Worm (Caenorhabditis elegans) whole organism, young adult: ENCODE results near the gene rpl-22.

ENCODE experiments used
- B0019.2 ChIP-seq: fragments of 200-800 bp; sonication (Bioruptor generic); conservative IDR thresholded peaks from 2 replicates; pipeline ENCODE4 v1.3.6; 2022; ENCODE audit warnings: missing genetic modification reagents, missing genetic modification characterization, missing compliant biosample characterization
- B0035.1 ChIP-seq: sonication (generic microtip); optimal IDR thresholded peaks from 2 replicates; lab custom pipeline; 2016; ENCODE audit warnings: missing genetic modification characterization, mild to moderate bottlenecking, missing compliant biosample characterization, missing genotype, missing genetic modification reagents
- B0336.3 ChIP-seq: fragments of 200-800 bp; sonication (Bioruptor generic); IDR thresholded peaks from 2 replicates; pipeline ENCODE4 v1.3.6; 2022; ENCODE audit warnings: missing genetic modification characterization, missing compliant biosample characterization
- C17E4.6 ChIP-seq: fragments of 200-800 bp; sonication (Bioruptor generic); IDR thresholded peaks from 2 replicates; pipeline ENCODE4 v1.3.6; 2022; ENCODE audit warnings: missing genetic modification reagents, missing genetic modification characterization, missing compliant biosample characterization
- F22D6.2 ChIP-seq: sonication (generic microtip); optimal IDR thresholded peaks from 2 replicates; lab custom pipeline; 2016; ENCODE audit warnings: mild to moderate bottlenecking, missing genetic modification characterization, missing compliant biosample characterization
- F39B2.1 ChIP-seq: fragments of 200-800 bp; sonication (Bioruptor generic); IDR thresholded peaks from 2 replicates; pipeline ENCODE4 v1.3.6; 2022; ENCODE audit warnings: missing genetic modification reagents, missing genetic modification characterization, missing compliant biosample characterization
- F57C9.4 ChIP-seq: sonication (generic microtip); optimal IDR thresholded peaks from 2 replicates; lab custom pipeline; 2017; ENCODE audit warnings: mild to moderate bottlenecking, missing genetic modification characterization, missing compliant biosample characterization
- T26A5.8 ChIP-seq: sonication (generic microtip); optimal IDR thresholded peaks from 2 replicates; lab custom pipeline; 2016; ENCODE audit warnings: missing genetic modification characterization, missing compliant biosample characterization
- Y56A3A.18 ChIP-seq: fragments of 200-800 bp; sonication (Bioruptor generic); IDR thresholded peaks from 2 replicates; pipeline ENCODE4 v1.3.6; 2022; ENCODE audit warnings: missing genetic modification reagents, missing genetic modification characterization, missing compliant biosample characterization
- Y67H2A.10 ChIP-seq: fragments of 200-800 bp; sonication (Bioruptor generic); conservative IDR thresholded peaks from 2 replicates; pipeline ENCODE4 v1.3.6; 2022; ENCODE audit warnings: missing genetic modification reagents, missing genetic modification characterization, missing compliant biosample characterization
- Y95B8A.8 ChIP-seq: fragments of 200-800 bp; sonication (Bioruptor generic); IDR thresholded peaks from 2 replicates; pipeline ENCODE4 v1.3.6; 2022; ENCODE audit warnings: missing genetic modification reagents, missing genetic modification characterization, missing compliant biosample characterization
- ama-1 ChIP-seq, 3 experiments: fragments of 150-350 bp in 1 of 3; sonication (generic microtip) in 2 of 3; optimal IDR thresholded peaks; 2 replicates each; lab custom pipeline; 2014 to 2018; ENCODE audit warnings: missing biosample characterization in 2 of 3, missing genetic modification characterization in 2 of 3, missing genetic modification reagents in 2 of 3
- aptf-2 ChIP-seq: fragments of 200-800 bp; sonication (Bioruptor generic); conservative IDR thresholded peaks from 2 replicates; pipeline ENCODE4 v1.3.6; 2022; ENCODE audit warnings: missing genetic modification reagents, missing genetic modification characterization, missing compliant biosample characterization
- aptf-3 ChIP-seq: fragments of 200-800 bp; sonication (Bioruptor generic); IDR thresholded peaks from 2 replicates; pipeline ENCODE4 v1.3.6; 2022; ENCODE audit warnings: missing genetic modification characterization, missing compliant biosample characterization
- attf-3 ChIP-seq: fragments of 200-800 bp; sonication (Bioruptor generic); conservative IDR thresholded peaks from 2 replicates; pipeline ENCODE4 v1.3.6; 2022; ENCODE audit warnings: missing genetic modification reagents, missing genetic modification characterization, missing compliant biosample characterization
- attf-5 ChIP-seq: fragments of 200-800 bp; sonication (Bioruptor generic); optimal IDR thresholded peaks from 2 replicates; lab custom pipeline; 2018; ENCODE audit warnings: mild to moderate bottlenecking, missing genetic modification characterization, missing compliant biosample characterization
- attf-6 ChIP-seq: fragments of 200-800 bp; sonication (Bioruptor generic); IDR thresholded peaks from 2 replicates; pipeline ENCODE4 v1.3.6; 2022; ENCODE audit warnings: missing genetic modification reagents, missing genetic modification characterization, missing compliant biosample characterization
- bed-1 ChIP-seq: fragments of 200-800 bp; sonication (Bioruptor generic); IDR thresholded peaks from 2 replicates; pipeline ENCODE4 v1.3.6; 2022; ENCODE audit warnings: missing genetic modification reagents, missing genetic modification characterization, missing compliant biosample characterization
- ccch-3 ChIP-seq: fragments of 200-800 bp; sonication (Bioruptor generic); optimal IDR thresholded peaks from 2 replicates; lab custom pipeline; 2018; ENCODE audit warnings: mild to moderate bottlenecking, missing genetic modification characterization, missing compliant biosample characterization
- die-1 ChIP-seq: sonication (generic microtip); optimal IDR thresholded peaks from 2 replicates; lab custom pipeline; 2016; ENCODE audit warnings: missing genotype, mild to moderate bottlenecking, missing genetic modification characterization, missing compliant biosample characterization
- dox-1 ChIP-seq: fragments of 200-800 bp; sonication (Bioruptor generic); IDR thresholded peaks from 2 replicates; pipeline ENCODE4 v1.3.6; 2022; ENCODE audit warnings: missing genetic modification reagents, missing genetic modification characterization, missing compliant biosample characterization
- ekl-4 ChIP-seq: fragments of 200-800 bp; sonication (Bioruptor generic); IDR thresholded peaks from 2 replicates; pipeline ENCODE4 v1.3.6; 2022; ENCODE audit warnings: missing genetic modification reagents, missing genetic modification characterization, missing compliant biosample characterization
- ets-4 ChIP-seq: fragments of 200-800 bp; sonication (Bioruptor generic); optimal IDR thresholded peaks from 2 replicates; lab custom pipeline; 2018; ENCODE audit warnings: mild to moderate bottlenecking, missing genetic modification characterization, missing compliant biosample characterization
- fkh-3 ChIP-seq: sonication (generic microtip); optimal IDR thresholded peaks from 2 replicates; lab custom pipeline; 2016; ENCODE audit warnings: mild to moderate bottlenecking, missing genetic modification characterization, missing compliant biosample characterization
- gei-17 ChIP-seq: fragments of 200-800 bp; sonication (Bioruptor generic); optimal IDR thresholded peaks from 2 replicates; lab custom pipeline; 2018; ENCODE audit warnings: mild to moderate bottlenecking, missing genetic modification characterization, missing compliant biosample characterization
- hlh-26 ChIP-seq: fragments of 200-800 bp; sonication (Bioruptor generic); conservative IDR thresholded peaks from 2 replicates; pipeline ENCODE4 v1.3.6; 2022; ENCODE audit warnings: missing genetic modification reagents, missing genetic modification characterization, missing compliant biosample characterization
- hmg-1.2 ChIP-seq: fragments of 200-800 bp; sonication (Bioruptor generic); IDR thresholded peaks from 2 replicates; pipeline ENCODE4 v1.3.6; 2022; ENCODE audit warnings: missing genetic modification reagents, missing genetic modification characterization, missing compliant biosample characterization
- hrde-1 ChIP-seq: sonication (generic microtip); optimal IDR thresholded peaks from 2 replicates; lab custom pipeline; 2016; ENCODE audit warnings: missing genetic modification characterization, mild to moderate bottlenecking, missing compliant biosample characterization, moderate library complexity, missing genotype, missing genetic modification reagents, borderline replicate concordance
- let-526 ChIP-seq: fragments of 200-800 bp; sonication (Bioruptor generic); IDR thresholded peaks from 2 replicates; pipeline ENCODE4 v1.3.6; 2022; ENCODE audit warnings: missing genetic modification reagents, missing genetic modification characterization, missing compliant biosample characterization
- lin-54 ChIP-seq: fragments of 200-800 bp; sonication (Bioruptor generic); optimal IDR thresholded peaks from 2 replicates; lab custom pipeline; 2018; ENCODE audit warnings: mild to moderate bottlenecking, missing genetic modification characterization, missing compliant biosample characterization
- lsl-1 ChIP-seq: fragments of 200-800 bp; sonication (Bioruptor generic); optimal IDR thresholded peaks from 2 replicates; lab custom pipeline; 2018; ENCODE audit warnings: mild to moderate bottlenecking, missing genetic modification characterization, moderate library complexity, missing compliant biosample characterization
- lsy-27 ChIP-seq: sonication (generic microtip); optimal IDR thresholded peaks from 2 replicates; lab custom pipeline; 2017; ENCODE audit warnings: missing genetic modification characterization, mild to moderate bottlenecking, missing compliant biosample characterization, antibody characterized with exemption, missing genotype, borderline replicate concordance; ENCODE audit not compliant: insufficient read depth
- mes-4 ChIP-seq: sonication (generic microtip); optimal IDR thresholded peaks from 2 replicates; lab custom pipeline; 2016; ENCODE audit warnings: missing genotype, missing genetic modification characterization, missing compliant biosample characterization
- nhr-80 ChIP-seq: sonication (generic microtip); optimal IDR thresholded peaks from 2 replicates; lab custom pipeline; 2016; ENCODE audit warnings: missing genetic modification characterization, missing compliant biosample characterization
- pbrm-1 ChIP-seq: fragments of 200-800 bp; sonication (Bioruptor generic); IDR thresholded peaks from 2 replicates; pipeline ENCODE4 v1.3.6; 2022; ENCODE audit warnings: missing genetic modification reagents, missing genetic modification characterization, missing compliant biosample characterization
- rec-8 ChIP-seq, 2 experiments: sonication (generic microtip); optimal IDR thresholded peaks; 2 replicates each; lab custom pipeline; 2016; ENCODE audit warnings: mild to moderate bottlenecking in 2 of 2, missing genetic modification characterization in 2 of 2, missing genetic modification reagents in 2 of 2, missing genotype in 2 of 2, missing biosample characterization in 1 of 2, missing compliant biosample characterization in 1 of 2, moderate library complexity in 1 of 2
- repo-1 ChIP-seq: sonication (generic microtip); optimal IDR thresholded peaks from 2 replicates; lab custom pipeline; 2017; ENCODE audit warnings: mild to moderate bottlenecking, missing genetic modification characterization, missing compliant biosample characterization
- sdz-38 ChIP-seq: sonication (generic microtip); optimal IDR thresholded peaks from 2 replicates; lab custom pipeline; 2016; ENCODE audit warnings: missing genotype, missing genetic modification characterization, missing compliant biosample characterization
- sea-2 ChIP-seq: fragments of 200-800 bp; sonication (Bioruptor generic); IDR thresholded peaks from 2 replicates; pipeline ENCODE4 v1.3.6; 2022; ENCODE audit warnings: missing genetic modification characterization, missing compliant biosample characterization
- snpc-3.4 ChIP-seq: sonication (generic microtip); optimal IDR thresholded peaks from 2 replicates; lab custom pipeline; 2017; ENCODE audit warnings: missing genetic modification characterization, mild to moderate bottlenecking, missing compliant biosample characterization, antibody characterized with exemption, moderate library complexity, missing genotype, missing genetic modification reagents
- zim-3 ChIP-seq: sonication (generic microtip); optimal IDR thresholded peaks from 2 replicates; lab custom pipeline; 2017; ENCODE audit warnings: mild to moderate bottlenecking, missing genetic modification characterization, moderate library complexity, missing compliant biosample characterization
- ztf-18 ChIP-seq: sonication (generic microtip); optimal IDR thresholded peaks from 2 replicates; lab custom pipeline; 2016; ENCODE audit warnings: missing genotype, mild to moderate bottlenecking, missing genetic modification characterization, missing compliant biosample characterization
- ztf-22 ChIP-seq: fragments of 200-800 bp; sonication (Bioruptor generic); optimal IDR thresholded peaks from 2 replicates; lab custom pipeline; 2018; ENCODE audit warnings: mild to moderate bottlenecking, missing genetic modification characterization, moderate library complexity, missing compliant biosample characterization
- ztf-25 ChIP-seq: fragments of 200-800 bp; sonication (Bioruptor generic); IDR thresholded peaks from 2 replicates; pipeline ENCODE4 v1.3.6; 2022; ENCODE audit warnings: missing genetic modification reagents, missing genetic modification characterization, missing compliant biosample characterization
- ztf-26 ChIP-seq: sonication (generic microtip); optimal IDR thresholded peaks from 2 replicates; lab custom pipeline; 2017; ENCODE audit warnings: missing genetic modification characterization, missing compliant biosample characterization
- ztf-28 ChIP-seq: fragments of 200-800 bp; sonication (Bioruptor generic); IDR thresholded peaks from 2 replicates; pipeline ENCODE4 v1.3.6; 2022; ENCODE audit warnings: missing genetic modification reagents, missing genetic modification characterization, missing compliant biosample characterization

The rpl-22 gene

DNA sequence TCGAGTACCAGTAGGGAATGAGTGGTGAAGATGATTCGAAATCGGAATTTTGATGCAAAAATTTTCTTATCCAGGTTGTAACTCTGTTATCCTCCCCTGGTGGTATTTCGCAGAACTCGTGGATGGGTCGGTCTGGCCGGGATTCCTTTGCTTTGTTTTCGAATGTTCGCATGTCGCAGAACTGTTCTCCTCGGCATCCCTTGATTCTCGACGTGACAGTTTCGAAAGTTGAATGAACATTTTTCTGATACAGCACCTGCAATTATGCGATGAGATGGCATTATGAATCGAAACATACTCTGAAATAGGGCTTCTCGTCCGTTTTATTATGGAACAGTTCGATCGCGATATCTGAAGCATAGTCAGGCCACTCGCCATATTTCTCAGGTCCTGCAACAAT, 838 bp downstream of the rpl-22 start (continued):
- TF ChIP-seq ets-4 (no peak), lsy-27 (tag; lab: Kevin White, UChicago) (no peak), rec-8 (tag; optimal IDR thresholded peaks at IDR 0.05; lab: Kevin White, UChicago) (no peak), ekl-4 (GFP tag; lab: Robert Waterston, UW) (peak; percentile 77; the same call in 1 of the 2 replicates)

DNA sequence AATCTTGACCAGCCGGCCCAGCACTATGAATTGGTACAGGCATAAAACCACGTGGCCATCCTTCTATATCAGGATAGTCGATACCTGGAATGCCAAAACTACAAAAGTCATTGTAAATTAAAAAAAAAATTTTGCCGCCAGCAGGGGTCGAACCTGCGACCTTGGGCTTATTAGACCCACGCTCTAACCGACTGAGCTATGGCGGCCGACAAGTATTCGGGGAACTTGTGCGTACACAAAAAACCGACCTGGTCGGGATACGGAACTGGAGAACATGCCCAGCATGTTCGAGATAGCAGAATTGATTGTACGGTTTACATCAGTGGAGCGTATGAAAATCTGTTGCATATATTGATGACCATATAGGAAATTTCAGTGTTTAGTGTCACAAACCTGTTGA, 1.9 kb downstream of the rpl-22 start:
- 0 out of 2 replicates have a peak, but pooled peaks have one; percentile 63 for TF ChIP-seq bed-1 (GFP tag; lab: Robert Waterston, UW)
- no peak for TF ChIP-seq gei-17 (GFP tag; lab: Kevin White, UChicago)
- peak; percentile 48; the same call in 1 of the 2 replicates for TF ChIP-seq ztf-28 (GFP tag; lab: Robert Waterston, UW)
- peak; percentile 88 for TF ChIP-seq ekl-4 (GFP tag; lab: Robert Waterston, UW)
- TF ChIP-seq fkh-3 (tag; lab: Kevin White, UChicago) = no peak
- TF ChIP-seq hlh-26 (GFP tag; lab: Robert Waterston, UW) = no peak
- TF ChIP-seq lin-54 = peak; percentile 64
- peak; percentile 15 for TF ChIP-seq die-1 (tag; lab: Kevin White, UChicago)
- TF ChIP-seq ccch-3 (GFP tag; lab: Kevin White, UChicago) = no peak
- no peak for TF ChIP-seq ztf-25 (GFP tag; lab: Robert Waterston, UW)
- 0 out of 2 replicates have a peak, but pooled peaks have one; percentile 43 for TF ChIP-seq B0019.2 (GFP tag; lab: Robert Waterston, UW)
- TF ChIP-seq Y95B8A.8 (GFP tag; lab: Robert Waterston, UW) = no peak
- TF ChIP-seq F22D6.2 (tag; lab: Kevin White, UChicago) = no peak
- TF ChIP-seq ztf-18 (tag; lab: Kevin White, UChicago) = peak; percentile 32
- TF ChIP-seq ets-4 = no peak
- no peak for TF ChIP-seq ama-1 (optimal IDR thresholded peaks at IDR 0.05; lab: Kevin White, UChicago)
- peak in 1 of 2 experiments; percentile 68 for TF ChIP-seq ama-1 (GFP tag; optimal IDR thresholded peaks at IDR 0.05; lab: Kevin White, UChicago)
- TF ChIP-seq ztf-22 = no peak
- no peak for TF ChIP-seq F39B2.1 (GFP tag; lab: Robert Waterston, UW)
- peak; percentile 38 for TF ChIP-seq zim-3 (tag; lab: Kevin White, UChicago)
- peak; percentile 69 for TF ChIP-seq lsl-1 (GFP tag; lab: Kevin White, UChicago)
- peak; percentile 63 for TF ChIP-seq ztf-26 (tag; lab: Kevin White, UChicago)
- TF ChIP-seq B0336.3 (GFP tag; lab: Robert Waterston, UW) = peak; percentile 67
- TF ChIP-seq repo-1 (tag; lab: Kevin White, UChicago) = peak; percentile 88
- no peak for TF ChIP-seq aptf-2 (GFP tag; lab: Robert Waterston, UW)
- 0 out of 2 replicates have a peak, but pooled peaks have one; percentile 19 for TF ChIP-seq let-526 (GFP tag; lab: Robert Waterston, UW)
- TF ChIP-seq pbrm-1 (GFP tag; lab: Robert Waterston, UW) = peak; percentile 74
- TF ChIP-seq mes-4 (tag; lab: Kevin White, UChicago) = peak; percentile 15
- peak; percentile 74 for TF ChIP-seq hmg-1.2 (GFP tag; lab: Robert Waterston, UW)
- TF ChIP-seq sdz-38 (tag; lab: Kevin White, UChicago) = no peak
- peak; percentile 34 to 66 for TF ChIP-seq rec-8 (tag; optimal IDR thresholded peaks at IDR 0.05; lab: Kevin White, UChicago)
- TF ChIP-seq attf-6 = peak; percentile 62; the same call in 1 of the 2 replicates
- TF ChIP-seq B0035.1 (tag; lab: Kevin White, UChicago) = peak; percentile 41
- peak; percentile 89 for TF ChIP-seq Y56A3A.18 (GFP tag; lab: Robert Waterston, UW)
- TF ChIP-seq T26A5.8 (tag; lab: Kevin White, UChicago) = no peak
- TF ChIP-seq attf-3 (GFP tag; lab: Robert Waterston, UW) = 0 out of 2 replicates have a peak, but pooled peaks have one; percentile 48
- peak; percentile 98 for TF ChIP-seq snpc-3.4 (tag; lab: Kevin White, UChicago)
- peak; percentile 20 for TF ChIP-seq hrde-1
- peak; percentile 89 for TF ChIP-seq dox-1 (GFP tag; lab: Robert Waterston, UW)
- TF ChIP-seq attf-5 (GFP tag; lab: Kevin White, UChicago) = no peak
- TF ChIP-seq aptf-3 = peak; percentile 86; the same call in 1 of the 2 replicates
- no peak for TF ChIP-seq F57C9.4 (tag; lab: Kevin White, UChicago)
- peak; percentile 52 for TF ChIP-seq C17E4.6 (GFP tag; lab: Robert Waterston, UW)
- no peak for TF ChIP-seq Y67H2A.10 (GFP tag; lab: Robert Waterston, UW)
- TF ChIP-seq sea-2 (GFP tag; lab: Robert Waterston, UW) = no peak
- TF ChIP-seq nhr-80 (tag; lab: Kevin White, UChicago) = peak; percentile 1
